Fruit fly (Drosophila melanogaster): ENCODE data around the gene CG42594.

The CG42594 gene

DNA sequence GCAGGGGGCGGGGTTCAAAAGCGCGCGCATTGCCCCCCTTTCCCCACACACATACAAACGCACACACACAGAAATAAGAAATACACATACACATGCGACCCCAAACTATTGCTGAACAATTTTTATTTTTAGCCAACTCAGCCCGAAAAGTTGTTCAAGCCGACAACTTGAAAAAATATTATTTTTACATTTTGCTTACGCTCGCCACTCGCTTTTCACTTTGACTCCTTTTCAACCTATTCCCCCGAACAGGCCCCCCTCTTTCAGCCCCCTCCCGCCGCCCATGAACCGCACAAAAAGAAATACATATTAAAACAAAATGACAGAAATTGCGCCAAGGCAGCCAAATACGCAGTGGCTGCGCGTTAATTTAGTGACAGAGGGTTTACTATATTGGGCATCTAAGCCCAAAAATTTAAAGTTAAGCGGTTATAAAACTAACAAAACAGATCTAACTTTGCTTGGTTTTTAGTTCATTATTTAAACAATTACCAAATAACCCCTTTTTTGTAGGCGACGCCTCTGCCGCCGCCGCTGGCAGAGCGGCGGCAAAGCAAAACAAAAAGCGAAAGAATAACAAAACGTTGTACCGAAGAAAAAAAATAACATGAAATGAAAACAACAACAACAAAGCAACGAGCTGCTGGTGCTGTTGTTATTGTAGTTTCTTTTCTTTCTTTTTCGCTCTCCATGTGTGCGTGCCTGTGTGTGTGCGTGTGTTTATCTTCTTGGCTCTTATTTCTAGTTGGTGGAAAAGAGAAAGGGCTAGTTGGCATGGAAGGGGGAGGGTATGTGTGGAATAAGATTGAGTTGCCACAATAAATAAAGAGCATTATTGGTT lies 69.5 kb downstream of the CG42594 start (continued):
- TF ChIP-seq fd59A (GFP tag; optimal IDR thresholded peaks at IDR 0.05): peak; percentile 100
- peak; percentile 100 for TF ChIP-seq CG10669 (GFP tag; optimal IDR thresholded peaks at IDR 0.05)
- TF ChIP-seq CG6808 (GFP tag; optimal IDR thresholded peaks at IDR 0.05): peak; percentile 99
- TF ChIP-seq Ets96B (tag; optimal IDR thresholded peaks at IDR 0.05): peak; percentile 100
- peak; percentile 100 for TF ChIP-seq CG3919 (GFP tag; optimal IDR thresholded peaks at IDR 0.05)
- peak; percentile 96 for TF ChIP-seq Hr38 (GFP tag; optimal IDR thresholded peaks at IDR 0.05)
- peak; percentile 100 for TF ChIP-seq CG7368 (GFP tag; optimal IDR thresholded peaks at IDR 0.05)
- TF ChIP-seq Ets21C (GFP tag; optimal IDR thresholded peaks at IDR 0.05): peak; percentile 100
- TF ChIP-seq achi (GFP tag; optimal IDR thresholded peaks at IDR 0.05): peak; percentile 99
- TF ChIP-seq cyc (GFP tag; optimal IDR thresholded peaks at IDR 0.05): peak; percentile 100
- peak; percentile 100 for TF ChIP-seq Smox (GFP tag; optimal IDR thresholded peaks at IDR 0.05)
- peak; percentile 100 for TF ChIP-seq CG8119 (GFP tag; IDR thresholded peaks at IDR 0.05)
- peak; percentile 100 for TF ChIP-seq Sox102F (GFP tag; optimal IDR thresholded peaks at IDR 0.05)
- peak; percentile 100 for TF ChIP-seq CG11902 (GFP tag; optimal IDR thresholded peaks at IDR 0.05)
- peak; percentile 99 for TF ChIP-seq Blimp-1 (GFP tag; optimal IDR thresholded peaks at IDR 0.05)
- peak; percentile 100 for TF ChIP-seq CG9139 (GFP tag; optimal IDR thresholded peaks at IDR 0.05)
- TF ChIP-seq Eip78C (GFP tag): peak; percentile 100
- peak; percentile 100 for TF ChIP-seq CG31627 (GFP tag; optimal IDR thresholded peaks at IDR 0.05)
- peak; percentile 100 for TF ChIP-seq CG34406 (GFP tag; optimal IDR thresholded peaks at IDR 0.05)
- peak; percentile 99 for TF ChIP-seq CG16779 (tag; optimal IDR thresholded peaks at IDR 0.05)
- peak; percentile 100 for TF ChIP-seq CG8319 (GFP tag; optimal IDR thresholded peaks at IDR 0.05)
- TF ChIP-seq dsx (GFP tag; optimal IDR thresholded peaks at IDR 0.05; ENCODE audit: poor library complexity, severe bottlenecking): peak; percentile 100
- peak; percentile 100 for TF ChIP-seq Met (GFP tag; optimal IDR thresholded peaks at IDR 0.05)
- peak; percentile 100 for TF ChIP-seq CG1621 (tag; optimal IDR thresholded peaks at IDR 0.05)

DNA sequence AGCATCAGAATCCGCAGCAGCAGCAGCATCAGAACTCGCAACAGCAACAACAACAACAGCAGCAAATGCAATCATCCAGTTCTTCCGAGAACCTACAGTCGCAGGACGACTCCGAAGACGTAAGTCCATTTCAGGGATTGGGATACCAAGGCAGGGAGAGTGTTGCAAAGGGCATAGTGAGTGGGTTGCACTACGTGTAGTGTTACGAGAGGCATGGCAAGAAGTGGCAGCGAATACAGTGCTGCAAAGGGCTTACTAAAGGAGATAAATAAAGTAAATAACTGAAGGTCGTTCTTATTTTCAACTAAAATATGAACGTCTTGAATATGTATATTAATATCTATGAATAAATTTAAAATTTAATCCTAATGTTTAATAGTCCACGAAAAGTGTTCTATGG lies 70.4 kb downstream of the CG42594 start:
- TF ChIP-seq Smox (GFP tag; optimal IDR thresholded peaks at IDR 0.05) (no peak), CG9139 (GFP tag; optimal IDR thresholded peaks at IDR 0.05) (no peak), CG4318 (GFP tag; optimal IDR thresholded peaks at IDR 0.05) (no peak), topi (GFP tag; optimal IDR thresholded peaks at IDR 0.05) (no peak), Eip78C (GFP tag) (no peak), CG11902 (GFP tag; optimal IDR thresholded peaks at IDR 0.05) (no peak), CG8119 (GFP tag; IDR thresholded peaks at IDR 0.05) (no peak), lz (GFP tag; optimal IDR thresholded peaks at IDR 0.05) (no peak), OdsH (GFP tag; optimal IDR thresholded peaks at IDR 0.05) (no peak), fd59A (GFP tag; optimal IDR thresholded peaks at IDR 0.05) (no peak), Gug (GFP tag; IDR thresholded peaks at IDR 0.05) (no peak), CG34406 (GFP tag; optimal IDR thresholded peaks at IDR 0.05) (no peak)

dm6 chrX:4911765-4912245 lies 71.2 kb downstream of the CG42594 start:
- TF ChIP-seq CG1621 (tag; optimal IDR thresholded peaks at IDR 0.05) (peak; percentile 52), CG11762 (GFP tag; optimal IDR thresholded peaks at IDR 0.05; ENCODE audit: insufficient read depth) (peak; percentile 64), CG10669 (GFP tag; optimal IDR thresholded peaks at IDR 0.05) (peak; percentile 78), CG6276 (GFP tag; optimal IDR thresholded peaks at IDR 0.05) (peak; percentile 87), CG7368 (GFP tag; optimal IDR thresholded peaks at IDR 0.05) (peak; percentile 43), net (GFP tag; optimal IDR thresholded peaks at IDR 0.05) (peak; percentile 73), Sox102F (GFP tag; optimal IDR thresholded peaks at IDR 0.05) (peak; percentile 67), Met (GFP tag; optimal IDR thresholded peaks at IDR 0.05) (peak; percentile 79), achi (GFP tag; optimal IDR thresholded peaks at IDR 0.05) (peak; percentile 76), Sox15 (GFP tag; optimal IDR thresholded peaks at IDR 0.05) (peak; percentile 48), CG6792 (GFP tag; optimal IDR thresholded peaks at IDR 0.05) (peak; percentile 79), Hr39 (GFP tag; optimal IDR thresholded peaks at IDR 0.05) (peak; percentile 65), Eip78C (GFP tag) (peak; percentile 89), Lpt (GFP tag; optimal IDR thresholded peaks at IDR 0.05) (peak; percentile 82), Eip75B (GFP tag; optimal IDR thresholded peaks at IDR 0.05) (peak; percentile 77), CG8119 (GFP tag; IDR thresholded peaks at IDR 0.05) (peak; percentile 85), lz (GFP tag; optimal IDR thresholded peaks at IDR 0.05) (peak; percentile 62), spab (GFP tag; optimal IDR thresholded peaks at IDR 0.05) (peak; percentile 80), CG32006 (GFP tag; optimal IDR thresholded peaks at IDR 0.05) (peak; percentile 91), fd59A (GFP tag; optimal IDR thresholded peaks at IDR 0.05) (peak; percentile 64), dac (GFP tag; optimal IDR thresholded peaks at IDR 0.05) (peak; percentile 69), CG3032 (tag; optimal IDR thresholded peaks at IDR 0.05) (peak; percentile 77), CG6808 (GFP tag; optimal IDR thresholded peaks at IDR 0.05) (peak; percentile 87), CG11902 (GFP tag; optimal IDR thresholded peaks at IDR 0.05) (peak; percentile 35), Smox (GFP tag; optimal IDR thresholded peaks at IDR 0.05) (peak; percentile 74), pdm3 (GFP tag; optimal IDR thresholded peaks at IDR 0.05) (peak; percentile 81), topi (GFP tag; optimal IDR thresholded peaks at IDR 0.05) (peak; percentile 81), CG16779 (tag; optimal IDR thresholded peaks at IDR 0.05) (peak; percentile 91), CG6163 (GFP tag; IDR thresholded peaks at IDR 0.05) (peak; percentile 83)

All from whole organism, prepupa.